Worm (Caenorhabditis elegans): ENCODE data around the gene srbc-50.
"Not testable (repeated sequence)": the region's sequence is repeated elsewhere in the genome, so short reads cannot be mapped to it uniquely, and the experiment has no call there.

srbc-50 gene

ce11 chrV:15803079-15803478, 21.7 kb downstream of the srbc-50 start, which contains the start of gene srd-27:
srd-27 (plus strand) TSS chrV:15803379.
- TF ChIP-seq ceh-36 (tag; optimal IDR thresholded peaks at IDR 0.05); tbx-11 (GFP tag; IDR thresholded peaks at IDR 0.05); pes-1 (GFP tag; IDR thresholded peaks at IDR 0.05): not testable (repeated sequence)

- not testable (repeated sequence) for TF ChIP-seq tbx-37 (GFP tag; conservative IDR thresholded peaks at IDR 0.05); ets-7 (tag; optimal IDR thresholded peaks at IDR 0.05); tra-4 (tag; optimal IDR thresholded peaks at IDR 0.05)
These were observed 22.1 kb downstream of the srbc-50 start, which contains the start of gene T26E4.9 for ce11 chrV:15802623-15803022. T26E4.9 (minus strand) TSS chrV:15802723.

- TF ChIP-seq hmg-4 (GFP tag; optimal IDR thresholded peaks at IDR 0.05) (no peak), F13C5.2 (tag; optimal IDR thresholded peaks at IDR 0.05) (no peak), tra-4 (tag; optimal IDR thresholded peaks at IDR 0.05) (no peak), ceh-13 (GFP tag; optimal IDR thresholded peaks at IDR 0.05) (no peak), sea-1 (GFP tag; conservative IDR thresholded peaks at IDR 0.05) (no peak), ets-7 (tag; optimal IDR thresholded peaks at IDR 0.05) (no peak), hnd-1 (tag; optimal IDR thresholded peaks at IDR 0.05) (no peak), flt-1 (GFP tag; IDR thresholded peaks at IDR 0.05) (no peak), tbx-37 (GFP tag; conservative IDR thresholded peaks at IDR 0.05) (no peak), B0310.2 (tag; optimal IDR thresholded peaks at IDR 0.05) (no peak), hmbx-1 (tag; optimal IDR thresholded peaks at IDR 0.05) (no peak), ama-1 (optimal IDR thresholded peaks at IDR 0.05) (no peak), pes-1 (GFP tag; IDR thresholded peaks at IDR 0.05) (no peak), aly-1 (tag; optimal IDR thresholded peaks at IDR 0.05) (no peak), tbx-11 (GFP tag; IDR thresholded peaks at IDR 0.05) (no peak), scrt-1 (GFP tag; IDR thresholded peaks at IDR 0.05) (no peak), ceh-36 (tag; optimal IDR thresholded peaks at IDR 0.05) (no peak)
These were observed 26.7 kb downstream of the srbc-50 start, which contains the start of gene T26E4.10 for ce11 chrV:15798108-15798507. T26E4.10 (minus strand) TSS chrV:15798208.

- no peak for TF ChIP-seq hmbx-1 (tag; optimal IDR thresholded peaks at IDR 0.05)
- TF ChIP-seq tbx-11 (GFP tag; IDR thresholded peaks at IDR 0.05): no peak
- no peak for TF ChIP-seq aly-1 (tag; optimal IDR thresholded peaks at IDR 0.05)
- TF ChIP-seq tra-4 (tag; optimal IDR thresholded peaks at IDR 0.05): no peak
- no peak for TF ChIP-seq sea-1 (GFP tag; conservative IDR thresholded peaks at IDR 0.05)
- no peak for TF ChIP-seq hmg-4 (GFP tag; optimal IDR thresholded peaks at IDR 0.05)
- TF ChIP-seq F13C5.2 (tag; optimal IDR thresholded peaks at IDR 0.05): no peak
- no peak for TF ChIP-seq ama-1 (optimal IDR thresholded peaks at IDR 0.05)
- TF ChIP-seq scrt-1 (GFP tag; IDR thresholded peaks at IDR 0.05): no peak
- no peak for TF ChIP-seq ceh-36 (tag; optimal IDR thresholded peaks at IDR 0.05)
- no peak for TF ChIP-seq flt-1 (GFP tag; IDR thresholded peaks at IDR 0.05)
- no peak for TF ChIP-seq ceh-13 (GFP tag; optimal IDR thresholded peaks at IDR 0.05)
- no peak for TF ChIP-seq tbx-37 (GFP tag; conservative IDR thresholded peaks at IDR 0.05)
- no peak for TF ChIP-seq B0310.2 (tag; optimal IDR thresholded peaks at IDR 0.05)
- no peak for TF ChIP-seq hnd-1 (tag; optimal IDR thresholded peaks at IDR 0.05)
These were observed 28.7 kb downstream of the srbc-50 start, which contains the start of gene nhr-223 for ce11 chrV:15796087-15796486. nhr-223 (plus strand) TSS chrV:15796387.

ce11 chrV:15793270-15793669, 31.5 kb downstream of the srbc-50 start, which contains the start of gene T26E4.7:
T26E4.7 (plus strand) TSS chrV:15793570.
- TF ChIP-seq tbx-37 (GFP tag; conservative IDR thresholded peaks at IDR 0.05) (no peak), scrt-1 (GFP tag; IDR thresholded peaks at IDR 0.05) (no peak), ets-7 (tag; optimal IDR thresholded peaks at IDR 0.05) (no peak), tra-4 (tag; optimal IDR thresholded peaks at IDR 0.05) (no peak), pes-1 (GFP tag; IDR thresholded peaks at IDR 0.05) (no peak), ceh-36 (tag; optimal IDR thresholded peaks at IDR 0.05) (no peak), hnd-1 (tag; optimal IDR thresholded peaks at IDR 0.05) (no peak), ceh-13 (GFP tag; optimal IDR thresholded peaks at IDR 0.05) (no peak), F13C5.2 (tag; optimal IDR thresholded peaks at IDR 0.05) (no peak), hmg-4 (GFP tag; optimal IDR thresholded peaks at IDR 0.05) (no peak), hmbx-1 (tag; optimal IDR thresholded peaks at IDR 0.05) (no peak), flt-1 (GFP tag; IDR thresholded peaks at IDR 0.05) (no peak), sea-1 (GFP tag; conservative IDR thresholded peaks at IDR 0.05) (no peak), ama-1 (optimal IDR thresholded peaks at IDR 0.05) (no peak)

- no peak for TF ChIP-seq hmbx-1 (tag; optimal IDR thresholded peaks at IDR 0.05)
- TF ChIP-seq sea-1 (GFP tag; conservative IDR thresholded peaks at IDR 0.05): no peak
- TF ChIP-seq ceh-13 (GFP tag; optimal IDR thresholded peaks at IDR 0.05): no peak
- TF ChIP-seq ceh-36 (tag; optimal IDR thresholded peaks at IDR 0.05): no peak
- no peak for TF ChIP-seq flt-1 (GFP tag; IDR thresholded peaks at IDR 0.05)
- TF ChIP-seq ets-7 (tag; optimal IDR thresholded peaks at IDR 0.05): no peak
- no peak for TF ChIP-seq hmg-4 (GFP tag; optimal IDR thresholded peaks at IDR 0.05)
- TF ChIP-seq B0310.2 (tag; optimal IDR thresholded peaks at IDR 0.05): no peak
- TF ChIP-seq ama-1 (optimal IDR thresholded peaks at IDR 0.05): no peak
- TF ChIP-seq hnd-1 (tag; optimal IDR thresholded peaks at IDR 0.05): no peak
- no peak for TF ChIP-seq scrt-1 (GFP tag; IDR thresholded peaks at IDR 0.05)
- no peak for TF ChIP-seq pes-1 (GFP tag; IDR thresholded peaks at IDR 0.05)
- no peak for TF ChIP-seq tbx-11 (GFP tag; IDR thresholded peaks at IDR 0.05)
- TF ChIP-seq aly-1 (tag; optimal IDR thresholded peaks at IDR 0.05): no peak
These were observed 32.4 kb downstream of the srbc-50 start, which contains the start of gene T26E4.4 for ce11 chrV:15792409-15792808. T26E4.4 (minus strand) TSS chrV:15792509.

- TF ChIP-seq hmbx-1 (tag; optimal IDR thresholded peaks at IDR 0.05) (no peak), flt-1 (GFP tag; IDR thresholded peaks at IDR 0.05) (no peak), hmg-4 (GFP tag; optimal IDR thresholded peaks at IDR 0.05) (no peak)
These were observed 42.3 kb downstream of the srbc-50 start, which contains the start of gene T26E4.3 for ce11 chrV:15782494-15782893. T26E4.3 (plus strand) TSS chrV:15782794.

ce11 chrV:15781086-15781485, 43.7 kb downstream of the srbc-50 start, which contains the start of gene T26E4.2:
T26E4.2 (plus strand) TSS chrV:15781386.
- no peak for TF ChIP-seq ceh-13 (GFP tag; optimal IDR thresholded peaks at IDR 0.05)
- TF ChIP-seq ama-1 (optimal IDR thresholded peaks at IDR 0.05): no peak
- no peak for TF ChIP-seq flt-1 (GFP tag; IDR thresholded peaks at IDR 0.05)
- TF ChIP-seq F13C5.2 (tag; optimal IDR thresholded peaks at IDR 0.05): no peak

Data from whole organism, early embryonic.